Fruit fly (Drosophila melanogaster) whole organism, embryonic: ENCODE measurements around the gene CG11898.

Source experiments
- Atf6 ChIP-seq: fragments of 200-800 bp; sonication (Bioruptor generic); IDR thresholded peaks from 2 replicates; pipeline ENCODE4 v1.3.6; 2022; ENCODE audit warnings: missing biosample characterization, missing genetic modification characterization
- B-H2 ChIP-seq: fragments of 200-800 bp; sonication (Bioruptor generic); optimal IDR thresholded peaks from 2 replicates; lab custom pipeline; 2018; ENCODE audit warnings: missing biosample characterization, mild to moderate bottlenecking, missing genetic modification characterization
- CG11247 ChIP-seq: fragments of 200-800 bp; sonication (Bioruptor generic); IDR thresholded peaks from 2 replicates; pipeline ENCODE4 v1.3.6; 2022; ENCODE audit warnings: missing biosample characterization, missing genetic modification characterization
- CG13123 ChIP-seq: fragments of 200-800 bp; sonication (Bioruptor generic); optimal IDR thresholded peaks from 2 replicates; lab custom pipeline; 2016; ENCODE audit warnings: missing biosample characterization, missing genetic modification characterization
- CG14667 ChIP-seq: fragments of 200-800 bp; sonication (Bioruptor generic); IDR thresholded peaks from 2 replicates; pipeline ENCODE4 v1.3.6; 2022; ENCODE audit warnings: missing biosample characterization, missing genetic modification characterization
- CG14710 ChIP-seq: fragments of 200-800 bp; sonication (Bioruptor generic); optimal IDR thresholded peaks from 3 replicates; lab custom pipeline; 2019; ENCODE audit warnings: missing biosample characterization, mild to moderate bottlenecking, missing genetic modification characterization, moderate library complexity
- CG15269 ChIP-seq: fragments of 200-800 bp; sonication (Bioruptor generic); optimal IDR thresholded peaks from 2 replicates; lab custom pipeline; 2018; ENCODE audit warnings: missing biosample characterization, mild to moderate bottlenecking, missing genetic modification characterization, moderate library complexity
- CG1529 ChIP-seq: fragments of 200-800 bp; sonication (Bioruptor generic); optimal IDR thresholded peaks from 3 replicates; lab custom pipeline; 2018; ENCODE audit warnings: missing biosample characterization, missing genetic modification characterization
- CG16779 ChIP-seq: fragments of 200-800 bp; sonication (Bioruptor generic); IDR thresholded peaks from 2 replicates; pipeline ENCODE4 v1.3.6; 2022; ENCODE audit warnings: missing biosample characterization, missing genetic modification characterization
- CG17829 ChIP-seq: fragments of 200-800 bp; optimal IDR thresholded peaks from 2 replicates; lab custom pipeline; 2019; ENCODE audit warnings: missing biosample characterization, mild to moderate bottlenecking, missing genetic modification characterization, moderate library complexity
- CG1832 ChIP-seq: fragments of 200-800 bp; sonication (Bioruptor generic); optimal IDR thresholded peaks from 2 replicates; lab custom pipeline; 2017; ENCODE audit warnings: missing biosample characterization, mild to moderate bottlenecking, missing genetic modification characterization, inconsistent platforms
- CG3163 ChIP-seq: fragments of 200-800 bp; sonication (Bioruptor generic); optimal IDR thresholded peaks from 3 replicates; lab custom pipeline; 2016; ENCODE audit warnings: missing biosample characterization, missing genetic modification characterization
- CG32767 ChIP-seq: fragments of 200-800 bp; sonication (Bioruptor generic); IDR thresholded peaks from 2 replicates; pipeline ENCODE4 v1.3.6; 2022; ENCODE audit warnings: missing biosample characterization, missing genetic modification characterization
- CG4328 ChIP-seq: fragments of 200-800 bp; sonication (Bioruptor generic); optimal IDR thresholded peaks from 3 replicates; lab custom pipeline; 2017; ENCODE audit warnings: missing biosample characterization, missing genetic modification reagents, missing genetic modification characterization
- CG4820 ChIP-seq: fragments of 200-800 bp; sonication (Bioruptor generic); optimal IDR thresholded peaks from 3 replicates; lab custom pipeline; 2016; ENCODE audit warnings: missing biosample characterization, missing genetic modification characterization
- CG5180 ChIP-seq: fragments of 200-800 bp; sonication (Bioruptor generic); optimal IDR thresholded peaks from 3 replicates; lab custom pipeline; 2017; ENCODE audit warnings: missing biosample characterization, missing genetic modification characterization, mild to moderate bottlenecking, moderate library complexity, missing genetic modification reagents
- CG6175 ChIP-seq: fragments of 200-800 bp; sonication (Bioruptor generic); IDR thresholded peaks from 3 replicates; pipeline ENCODE4 v1.3.6; 2022; ENCODE audit warnings: missing biosample characterization, missing genetic modification characterization
- CG8290 ChIP-seq, 3 experiments: fragments of 200-800 bp; sonication (Bioruptor generic); optimal IDR thresholded peaks; 2 replicates each; lab custom pipeline; 2016 to 2019; ENCODE audit warnings: missing biosample characterization in 3 of 3, missing genetic modification characterization in 3 of 3, mild to moderate bottlenecking in 2 of 3, moderate library complexity in 1 of 3
- CG8478 ChIP-seq: fragments of >200 bp; optimal IDR thresholded peaks from 2 replicates; lab custom pipeline; 2018
- CrebB ChIP-seq: fragments of 200-800 bp; sonication (Bioruptor generic); optimal IDR thresholded peaks from 3 replicates; lab custom pipeline; 2018; ENCODE audit warnings: missing biosample characterization, mild to moderate bottlenecking, missing genetic modification characterization
- Dfd ChIP-seq, 2 experiments: fragments of >200 bp; optimal IDR thresholded peaks; 2 replicates each; lab custom pipeline; 2017; ENCODE audit warnings: missing biosample characterization in 2 of 2, missing genetic modification characterization in 2 of 2
- Drgx ChIP-seq: fragments of 200-800 bp; sonication (Bioruptor generic); IDR thresholded peaks from 2 replicates; pipeline ENCODE4 v1.3.6; 2022; ENCODE audit warnings: missing biosample characterization, missing genetic modification characterization
- Elba2 ChIP-seq: fragments of 200-800 bp; sonication (Bioruptor generic); optimal IDR thresholded peaks from 3 replicates; lab custom pipeline; 2016; ENCODE audit warnings: missing biosample characterization, missing genetic modification characterization
- Gug ChIP-seq: fragments of 200-800 bp; sonication (Bioruptor generic); IDR thresholded peaks from 4 replicates; pipeline ENCODE4 v1.3.6; 2022; ENCODE audit warnings: missing biosample characterization, missing genetic modification characterization
- Hr78 ChIP-seq, 2 experiments: fragments of 200-800 bp in 1 of 2; fragments of >200 bp in 1 of 2; sonication (Bioruptor generic) in 1 of 2; optimal IDR thresholded peaks; 2 replicates each; lab custom pipeline; 2017 to 2019; ENCODE audit warnings: missing biosample characterization in 2 of 2, missing genetic modification characterization in 2 of 2, mild to moderate bottlenecking in 1 of 2, moderate library complexity in 1 of 2
- Med ChIP-seq: fragments of 200-800 bp; sonication (Bioruptor generic); peaks from one replicate; lab custom pipeline; 2016; ENCODE audit warnings: missing biosample characterization, missing genetic modification characterization, mild to moderate bottlenecking, inconsistent platforms, moderate library complexity
- NC2α ChIP-seq: fragments of 200-800 bp; sonication (Bioruptor generic); optimal IDR thresholded peaks from 2 replicates; lab custom pipeline; 2016; ENCODE audit warnings: missing biosample characterization, missing genetic modification characterization
- NFAT ChIP-seq: fragments of 200-800 bp; sonication (Bioruptor generic); IDR thresholded peaks from 2 replicates; pipeline ENCODE4 v1.3.6; 2022; ENCODE audit warnings: missing biosample characterization, missing genetic modification characterization
- Opbp ChIP-seq: fragments of 200-800 bp; sonication (Bioruptor generic); IDR thresholded peaks from 3 replicates; pipeline ENCODE4 v1.3.6; 2022; ENCODE audit warnings: missing biosample characterization, missing genetic modification characterization; ENCODE audit not compliant: partially characterized antibody
- Pdp1 ChIP-seq, 2 experiments: fragments of 200-800 bp; sonication (Bioruptor generic); optimal IDR thresholded peaks; 3 replicates each; lab custom pipeline; 2016; ENCODE audit warnings: missing biosample characterization in 2 of 2, missing genetic modification characterization in 2 of 2, mild to moderate bottlenecking in 1 of 2, moderate library complexity in 1 of 2
- Ptx1 ChIP-seq: fragments of 200-800 bp; sonication (Bioruptor generic); IDR thresholded peaks from 2 replicates; pipeline ENCODE4 v1.3.6; 2022; ENCODE audit warnings: missing biosample characterization, missing genetic modification characterization
- Six4 ChIP-seq: fragments of 200-800 bp; sonication (Bioruptor generic); optimal IDR thresholded peaks from 2 replicates; lab custom pipeline; 2016; ENCODE audit warnings: missing biosample characterization, missing genetic modification characterization
- Trl ChIP-seq, 3 experiments: fragments of >200 bp in 2 of 3; fragments of 200-800 bp in 1 of 3; sonication (Bioruptor generic) in 1 of 3; optimal IDR thresholded peaks; 2 replicates in 1 of 3; 3 replicates in 2 of 3; lab custom pipeline; 2016 to 2017; ENCODE audit warnings: missing biosample characterization in 1 of 3, missing genetic modification characterization in 1 of 3
- ara ChIP-seq: fragments of 200-800 bp; sonication (Bioruptor generic); IDR thresholded peaks from 2 replicates; pipeline ENCODE4 v1.3.6; 2022; ENCODE audit warnings: missing biosample characterization, missing genetic modification characterization
- az2 ChIP-seq: fragments of 200-800 bp; sonication (Bioruptor generic); optimal IDR thresholded peaks from 3 replicates; lab custom pipeline; 2016; ENCODE audit warnings: missing biosample characterization, missing genetic modification characterization
- bigmax ChIP-seq: fragments of 200-800 bp; sonication (Bioruptor generic); optimal IDR thresholded peaks from 2 replicates; lab custom pipeline; 2018; ENCODE audit warnings: missing biosample characterization, mild to moderate bottlenecking, missing genetic modification characterization
- chn ChIP-seq: fragments of 200-800 bp; sonication (Bioruptor generic); optimal IDR thresholded peaks from 2 replicates; lab custom pipeline; 2016; ENCODE audit warnings: missing biosample characterization, missing genetic modification characterization
- crp ChIP-seq, 2 experiments: fragments of 200-800 bp; sonication (Bioruptor generic); optimal IDR thresholded peaks; 2 replicates in 1 of 2; 3 replicates in 1 of 2; lab custom pipeline; 2017; ENCODE audit warnings: missing biosample characterization in 2 of 2, missing genetic modification characterization in 2 of 2, mild to moderate bottlenecking in 1 of 2, moderate library complexity in 1 of 2
- esg ChIP-seq: fragments of 200-800 bp; sonication (Bioruptor generic); conservative IDR thresholded peaks from 2 replicates; pipeline ENCODE4 v1.3.6; 2022; ENCODE audit warnings: missing biosample characterization, missing genetic modification characterization
- ewg ChIP-seq: fragments of 200-800 bp; sonication (Bioruptor generic); optimal IDR thresholded peaks from 3 replicates; lab custom pipeline; 2017; ENCODE audit warnings: mild to moderate bottlenecking, missing biosample characterization, missing genetic modification reagents, missing genetic modification characterization
- exex ChIP-seq: fragments of 200-800 bp; sonication (Bioruptor generic); optimal IDR thresholded peaks from 4 replicates; lab custom pipeline; 2018; ENCODE audit warnings: missing biosample characterization, mild to moderate bottlenecking, missing genetic modification characterization, moderate library complexity
- eyg ChIP-seq: fragments of 200-800 bp; sonication (Bioruptor generic); optimal IDR thresholded peaks from 3 replicates; lab custom pipeline; 2016; ENCODE audit warnings: missing biosample characterization, missing genetic modification characterization
- fd3F ChIP-seq: fragments of 200-800 bp; sonication (Bioruptor generic); optimal IDR thresholded peaks from 2 replicates; lab custom pipeline; 2018; ENCODE audit warnings: missing biosample characterization, mild to moderate bottlenecking, missing genetic modification characterization, moderate library complexity
- fd96Cb ChIP-seq: fragments of 200-800 bp; sonication (Bioruptor generic); optimal IDR thresholded peaks from 2 replicates; lab custom pipeline; 2018; ENCODE audit warnings: missing biosample characterization, mild to moderate bottlenecking, missing genetic modification characterization, moderate library complexity
- inv ChIP-seq: fragments of 200-800 bp; sonication (Bioruptor generic); IDR thresholded peaks from 2 replicates; pipeline ENCODE4 v1.3.6; 2022; ENCODE audit warnings: missing biosample characterization, missing genetic modification characterization; ENCODE audit not compliant: partially characterized antibody
- jumu ChIP-seq: fragments of 200-800 bp; sonication (Bioruptor generic); optimal IDR thresholded peaks from 3 replicates; lab custom pipeline; 2016; ENCODE audit warnings: missing biosample characterization, missing genetic modification characterization
- pho ChIP-seq: fragments of 200-800 bp; sonication (Bioruptor generic); optimal IDR thresholded peaks from 2 replicates; lab custom pipeline; 2016; ENCODE audit warnings: missing biosample characterization, missing genetic modification characterization
- ssp ChIP-seq: fragments of 200-800 bp; sonication (Bioruptor generic); IDR thresholded peaks from 2 replicates; pipeline ENCODE4 v1.3.6; 2022; ENCODE audit warnings: missing biosample characterization, missing genetic modification characterization
- tap ChIP-seq: fragments of 200-800 bp; optimal IDR thresholded peaks from 3 replicates; lab custom pipeline; 2019; ENCODE audit warnings: missing biosample characterization, mild to moderate bottlenecking, missing genetic modification characterization, moderate library complexity
- yki ChIP-seq: fragments of >200 bp; optimal IDR thresholded peaks from 3 replicates; lab custom pipeline; 2018

CG11898 gene

DNA sequence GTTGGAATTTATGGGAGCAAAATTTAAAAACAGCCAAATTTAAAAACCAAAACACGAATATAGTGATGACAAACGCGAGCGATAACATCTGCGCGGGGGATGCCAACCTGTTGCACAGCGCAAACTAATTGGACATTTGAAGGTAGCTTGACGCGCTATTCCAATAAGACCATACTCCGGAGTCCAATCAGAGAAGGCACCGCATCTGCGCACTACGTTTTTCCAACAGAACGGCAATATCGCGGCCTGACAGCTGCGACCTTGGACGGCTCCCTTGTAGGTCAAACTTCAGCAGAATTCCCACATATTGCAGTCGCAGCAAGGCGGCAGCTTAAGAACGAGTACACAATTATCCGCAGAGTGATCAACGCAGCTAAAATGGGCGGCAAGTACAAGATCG is 17.4 kb upstream of the CG11898 start, which contains the start of the genes CG11882 and Pglym78 (continued):
- TF ChIP-seq fd3F (no peak), inv (GFP tag; lab: Robert Waterston, UW) (peak; percentile 30; the same call in 1 of the 2 replicates), bigmax (GFP tag; lab: Kevin White, UChicago) (peak; percentile 4), CG14710 (tag; lab: Kevin White, UChicago) (peak; percentile 41), ara (GFP tag; lab: Robert Waterston, UW) (peak; percentile 51), jumu (GFP tag; lab: Kevin White, UChicago) (peak; percentile 70), CG13123 (GFP tag; lab: Kevin White, UChicago) (no peak), chn (GFP tag; lab: Kevin White, UChicago) (peak; percentile 73), exex (tag; lab: Kevin White, UChicago) (peak; percentile 60), Six4 (peak; percentile 17), pho (GFP tag; lab: Kevin White, UChicago) (peak; percentile 73), eyg (GFP tag; lab: Kevin White, UChicago) (no peak), NFAT (GFP tag; lab: Robert Waterston, UW) (peak; percentile 56; the same call in 1 of the 2 replicates), ewg (GFP tag; lab: Kevin White, UChicago) (peak; percentile 100), az2 (GFP tag; lab: Kevin White, UChicago) (no peak), CG6175 (no peak), Dfd (GFP tag; optimal IDR thresholded peaks at IDR 0.05; lab: Kevin White, UChicago) (no peak), Hr78 (GFP tag; optimal IDR thresholded peaks at IDR 0.05; lab: Kevin White, UChicago) (peak in 1 of 2 experiments; percentile 62), CG11247 (GFP tag; lab: Robert Waterston, UW) (peak; percentile 48; the same call in 1 of the 2 replicates), CG16779 (GFP tag; lab: Robert Waterston, UW) (no peak), Ptx1 (GFP tag; lab: Robert Waterston, UW) (peak; percentile 60), ssp (GFP tag; lab: Robert Waterston, UW) (peak; percentile 35; the same call in 1 of the 2 replicates), CG5180 (GFP tag; lab: Kevin White, UChicago) (no peak), CG4328 (GFP tag; lab: Kevin White, UChicago) (no peak), Pdp1 (GFP tag; optimal IDR thresholded peaks at IDR 0.05; lab: Kevin White, UChicago) (peak; percentile 40 to 60), CG8290 (GFP tag; optimal IDR thresholded peaks at IDR 0.05; lab: Kevin White, UChicago) (no peak), CG8290 (tag; optimal IDR thresholded peaks at IDR 0.05; lab: Kevin White, UChicago) (no peak), CG15269 (tag; lab: Kevin White, UChicago) (no peak), B-H2 (peak; percentile 50), CG17829 (peak; percentile 17), yki (lab: Kevin White, UChicago) (no peak), CG3163 (GFP tag; lab: Kevin White, UChicago) (peak; percentile 50), Elba2 (GFP tag; lab: Kevin White, UChicago) (peak; percentile 81), CG4820 (GFP tag; lab: Kevin White, UChicago) (no peak), crp (GFP tag; optimal IDR thresholded peaks at IDR 0.05; lab: Kevin White, UChicago) (peak in 1 of 2 experiments; percentile 73), CG14667 (GFP tag; lab: Robert Waterston, UW) (no peak), CG8478 (lab: Kevin White, UChicago) (peak; percentile 20), CG1529 (GFP tag; lab: Kevin White, UChicago) (no peak), esg (no peak), Opbp (peak; percentile 66), fd96Cb (tag; lab: Kevin White, UChicago) (no peak), NC2α (peak; percentile 30), Drgx (GFP tag; lab: Robert Waterston, UW) (peak; percentile 37; the same call in 1 of the 2 replicates), Gug (peak; percentile 46; the same call in 1 of the 4 replicates), CrebB (tag; lab: Kevin White, UChicago) (peak; percentile 67), CG1832 (GFP tag; lab: Kevin White, UChicago) (no peak), tap (tag; lab: Kevin White, UChicago) (no peak), CG32767 (GFP tag; lab: Robert Waterston, UW) (0 out of 2 replicates have a peak, but pooled peaks have one; percentile 30), Trl (optimal IDR thresholded peaks at IDR 0.05; lab: Kevin White, UChicago) (no peak), Trl (GFP tag; optimal IDR thresholded peaks at IDR 0.05; lab: Kevin White, UChicago) (peak; percentile 64), Atf6 (peak; percentile 30; the same call in 1 of the 2 replicates), Med (GFP tag; lab: Kevin White, UChicago) (peak; percentile 93)
